Worm (Caenorhabditis elegans) whole organism, L4 larva: ENCODE measurements around the gene F42A10.5.

ENCODE experiments used
- F10B5.3 ChIP-seq: sonication (generic microtip); optimal IDR thresholded peaks from 2 replicates; lab custom pipeline; 2016; ENCODE audit warnings: mild to moderate bottlenecking, missing genetic modification characterization, missing compliant biosample characterization
- F26F4.8 ChIP-seq: fragments of 200-800 bp; sonication (Bioruptor generic); conservative IDR thresholded peaks from 2 replicates; pipeline ENCODE4 v1.3.6; 2022; ENCODE audit warnings: missing genetic modification characterization, missing compliant biosample characterization
- F37D6.2 ChIP-seq: sonication (generic microtip); optimal IDR thresholded peaks from 2 replicates; lab custom pipeline; 2016; ENCODE audit warnings: mild to moderate bottlenecking, missing genetic modification characterization, missing compliant biosample characterization
- F49E8.2 ChIP-seq: sonication (generic microtip); optimal IDR thresholded peaks from 2 replicates; lab custom pipeline; 2016; ENCODE audit warnings: missing compliant biosample characterization, mild to moderate bottlenecking, missing genetic modification characterization, borderline replicate concordance
- T20F7.1 ChIP-seq: fragments of 200-800 bp; sonication (Bioruptor generic); optimal IDR thresholded peaks from 2 replicates; lab custom pipeline; 2018; ENCODE audit warnings: mild to moderate bottlenecking, missing genetic modification characterization, missing compliant biosample characterization
- T26A8.4 ChIP-seq: fragments of 200-800 bp; sonication (Bioruptor generic); IDR thresholded peaks from 2 replicates; pipeline ENCODE4 v1.3.6; 2022; ENCODE audit warnings: missing genetic modification characterization, missing compliant biosample characterization
- Y105C5A.15 ChIP-seq: fragments of 200-800 bp; sonication (Bioruptor generic); IDR thresholded peaks from 2 replicates; pipeline ENCODE4 v1.3.6; 2022; ENCODE audit warnings: missing genetic modification characterization, missing compliant biosample characterization
- ZK337.2 ChIP-seq: fragments of 200-800 bp; sonication (Bioruptor generic); IDR thresholded peaks from 2 replicates; pipeline ENCODE4 v1.3.6; 2022; ENCODE audit warnings: missing genetic modification reagents, missing genetic modification characterization, missing compliant biosample characterization
- aha-1 ChIP-seq: fragments of 150-350 bp; peaks from one replicate; lab custom pipeline; 2014; ENCODE audit warnings: missing biosample characterization, missing genetic modification characterization
- aly-2 ChIP-seq: sonication (generic microtip); optimal IDR thresholded peaks from 2 replicates; lab custom pipeline; 2018; ENCODE audit warnings: missing biosample characterization, missing genetic modification characterization
- arid-1 ChIP-seq: fragments of 200-800 bp; sonication (Bioruptor generic); conservative IDR thresholded peaks from 2 replicates; pipeline ENCODE4 v1.3.6; 2022; ENCODE audit warnings: missing genetic modification reagents, missing genetic modification characterization, missing compliant biosample characterization
- ceh-20 ChIP-seq: fragments of 200-800 bp; sonication (Bioruptor generic); IDR thresholded peaks from 2 replicates; pipeline ENCODE4 v1.3.6; 2022; ENCODE audit warnings: missing genetic modification reagents, missing genetic modification characterization, missing compliant biosample characterization
- ceh-32 ChIP-seq: sonication (generic microtip); optimal IDR thresholded peaks from 2 replicates; lab custom pipeline; 2016; ENCODE audit warnings: mild to moderate bottlenecking, missing genetic modification characterization, missing compliant biosample characterization; ENCODE audit not compliant: poor library complexity
- ceh-82 ChIP-seq: sonication (generic microtip); optimal IDR thresholded peaks from 2 replicates; lab custom pipeline; 2017; ENCODE audit warnings: missing biosample characterization, missing genetic modification characterization
- ces-1 ChIP-seq: fragments of 150-350 bp; sonication (generic microtip); optimal IDR thresholded peaks from 4 replicates; lab custom pipeline; 2014; ENCODE audit warnings: missing biosample characterization, missing genetic modification reagents, missing genetic modification characterization
- ctbp-1 ChIP-seq: fragments of 200-800 bp; sonication (Bioruptor generic); IDR thresholded peaks from 2 replicates; pipeline ENCODE4 v1.3.6; 2022; ENCODE audit warnings: missing genetic modification reagents, missing genetic modification characterization, missing compliant biosample characterization
- daf-12 ChIP-seq: fragments of 150-350 bp; optimal IDR thresholded peaks from 2 replicates; lab custom pipeline; 2014; ENCODE audit warnings: missing biosample characterization, missing genetic modification reagents, missing genetic modification characterization
- daf-8 ChIP-seq: fragments of 200-800 bp; sonication (Bioruptor generic); IDR thresholded peaks from 2 replicates; pipeline ENCODE4 v1.3.6; 2022; ENCODE audit warnings: missing genetic modification characterization, missing compliant biosample characterization
- dmd-8 ChIP-seq: fragments of 200-800 bp; sonication (Bioruptor generic); IDR thresholded peaks from 2 replicates; pipeline ENCODE4 v1.3.6; 2022; ENCODE audit warnings: missing genetic modification characterization, missing compliant biosample characterization
- fkh-10 ChIP-seq: fragments of 150-350 bp; optimal IDR thresholded peaks from 2 replicates; lab custom pipeline; 2014; ENCODE audit warnings: missing biosample characterization, missing genetic modification reagents, missing genetic modification characterization
- fos-1 ChIP-seq: fragments of 150-350 bp; optimal IDR thresholded peaks from 2 replicates; lab custom pipeline; 2014; ENCODE audit warnings: missing biosample characterization, missing genetic modification characterization
- gei-8 ChIP-seq: fragments of 200-800 bp; sonication (Bioruptor generic); optimal IDR thresholded peaks from 2 replicates; lab custom pipeline; 2018; ENCODE audit warnings: mild to moderate bottlenecking, missing genetic modification characterization, missing compliant biosample characterization
- hif-1 ChIP-seq, 2 experiments: sonication (generic microtip); optimal IDR thresholded peaks; 2 replicates each; lab custom pipeline; 2016 to 2017; ENCODE audit warnings: missing compliant biosample characterization in 2 of 2, missing genetic modification characterization in 2 of 2, missing genetic modification reagents in 2 of 2, missing genotype in 2 of 2, mild to moderate bottlenecking in 1 of 2
- hlh-30 ChIP-seq: sonication (generic microtip); optimal IDR thresholded peaks from 2 replicates; lab custom pipeline; 2017; ENCODE audit warnings: antibody characterized with exemption, mild to moderate bottlenecking, missing genetic modification characterization, missing compliant biosample characterization; ENCODE audit not compliant: insufficient read depth
- hmg-1.1 ChIP-seq: fragments of 200-800 bp; sonication (Bioruptor generic); IDR thresholded peaks from 2 replicates; pipeline ENCODE4 v1.3.6; 2022; ENCODE audit warnings: missing genetic modification reagents, missing genetic modification characterization, missing compliant biosample characterization
- lim-7 ChIP-seq: fragments of 200-800 bp; sonication (Bioruptor generic); IDR thresholded peaks from 2 replicates; pipeline ENCODE4 v1.3.6; 2022; ENCODE audit warnings: missing genetic modification characterization, missing compliant biosample characterization
- lin-13 ChIP-seq: fragments of 150-350 bp; optimal IDR thresholded peaks from 2 replicates; lab custom pipeline; 2014; ENCODE audit warnings: missing biosample characterization, missing genetic modification reagents, missing genetic modification characterization
- lin-29 ChIP-seq: fragments of 200-800 bp; sonication (Bioruptor generic); IDR thresholded peaks from 2 replicates; pipeline ENCODE4 v1.3.6; 2022; ENCODE audit warnings: missing genetic modification reagents, missing genetic modification characterization, missing compliant biosample characterization
- lin-38 ChIP-seq: fragments of 200-800 bp; sonication (Bioruptor generic); IDR thresholded peaks from 2 replicates; pipeline ENCODE4 v1.3.6; 2022; ENCODE audit warnings: missing genetic modification reagents, missing genetic modification characterization, missing compliant biosample characterization
- lsy-2 ChIP-seq, 2 experiments: fragments of 150-350 bp in 1 of 2; sonication (generic microtip) in 1 of 2; optimal IDR thresholded peaks; 2 replicates each; lab custom pipeline; 2014 to 2017; ENCODE audit warnings: missing biosample characterization in 2 of 2, missing genetic modification characterization in 2 of 2
- mdl-1 ChIP-seq, 2 experiments: fragments of 150-350 bp in 1 of 2; sonication (generic microtip) in 1 of 2; optimal IDR thresholded peaks; 2 replicates each; lab custom pipeline; 2014 to 2017; ENCODE audit warnings: missing biosample characterization in 2 of 2, missing genetic modification characterization in 2 of 2
- mdt-29 ChIP-seq: fragments of 200-800 bp; sonication (Bioruptor generic); IDR thresholded peaks from 2 replicates; pipeline ENCODE4 v1.3.6; 2022; ENCODE audit warnings: missing genetic modification reagents, missing genetic modification characterization, missing compliant biosample characterization
- mep-1 ChIP-seq: fragments of 150-350 bp; sonication (generic microtip); optimal IDR thresholded peaks from 3 replicates; lab custom pipeline; 2014; ENCODE audit warnings: missing biosample characterization, missing genetic modification characterization
- mxl-2 ChIP-seq: fragments of 200-800 bp; sonication (Bioruptor generic); conservative IDR thresholded peaks from 2 replicates; pipeline ENCODE4 v1.3.6; 2022; ENCODE audit warnings: missing genetic modification reagents, missing genetic modification characterization, missing compliant biosample characterization
- mxl-3 ChIP-seq: fragments of 200-800 bp; sonication (Bioruptor generic); optimal IDR thresholded peaks from 2 replicates; lab custom pipeline; 2018; ENCODE audit warnings: mild to moderate bottlenecking, missing genetic modification characterization, missing compliant biosample characterization
- nhr-25 ChIP-seq: sonication (generic microtip); optimal IDR thresholded peaks from 2 replicates; lab custom pipeline; 2017; ENCODE audit warnings: missing genetic modification characterization, mild to moderate bottlenecking, missing compliant biosample characterization, antibody characterized with exemption, moderate library complexity, borderline replicate concordance; ENCODE audit not compliant: insufficient read depth
- nhr-28 ChIP-seq: fragments of 150-350 bp; optimal IDR thresholded peaks from 2 replicates; lab custom pipeline; 2014; ENCODE audit warnings: missing biosample characterization, missing genetic modification characterization
- nhr-42 ChIP-seq: fragments of 200-800 bp; sonication (Bioruptor generic); IDR thresholded peaks from 2 replicates; pipeline ENCODE4 v1.3.6; 2022; ENCODE audit warnings: missing genetic modification characterization, missing compliant biosample characterization
- nhr-48 ChIP-seq: sonication (generic microtip); optimal IDR thresholded peaks from 2 replicates; lab custom pipeline; 2016; ENCODE audit warnings: mild to moderate bottlenecking, missing genetic modification characterization, missing compliant biosample characterization
- nhr-77 ChIP-seq: fragments of 150-350 bp; optimal IDR thresholded peaks from 2 replicates; lab custom pipeline; 2014; ENCODE audit warnings: missing biosample characterization, missing genetic modification characterization
- php-3 ChIP-seq: fragments of 200-800 bp; sonication (Bioruptor generic); IDR thresholded peaks from 2 replicates; pipeline ENCODE4 v1.3.6; 2022; ENCODE audit warnings: missing genetic modification reagents, missing genetic modification characterization, missing compliant biosample characterization
- rbr-2 ChIP-seq: sonication (generic microtip); optimal IDR thresholded peaks from 2 replicates; lab custom pipeline; 2016; ENCODE audit warnings: missing genotype, missing genetic modification characterization, missing compliant biosample characterization
- sdz-12 ChIP-seq: fragments of 200-800 bp; sonication (Bioruptor generic); optimal IDR thresholded peaks from 2 replicates; lab custom pipeline; 2018; ENCODE audit warnings: mild to moderate bottlenecking, missing genetic modification characterization, missing compliant biosample characterization
- set-16 ChIP-seq: fragments of 200-800 bp; sonication (Bioruptor generic); IDR thresholded peaks from 2 replicates; pipeline ENCODE4 v1.3.6; 2022; ENCODE audit warnings: missing genetic modification reagents, missing genetic modification characterization, missing compliant biosample characterization
- snpc-1.2 ChIP-seq: fragments of 200-800 bp; sonication (Bioruptor generic); IDR thresholded peaks from 2 replicates; pipeline ENCODE4 v1.3.6; 2022; ENCODE audit warnings: missing genetic modification reagents, missing genetic modification characterization, missing compliant biosample characterization
- spr-3 ChIP-seq: fragments of 200-800 bp; sonication (Bioruptor generic); optimal IDR thresholded peaks from 2 replicates; lab custom pipeline; 2018; ENCODE audit warnings: mild to moderate bottlenecking, missing genetic modification characterization, missing compliant biosample characterization
- tag-97 ChIP-seq: fragments of 200-800 bp; sonication (Bioruptor generic); IDR thresholded peaks from 2 replicates; pipeline ENCODE4 v1.3.6; 2022; ENCODE audit warnings: missing genetic modification characterization, missing compliant biosample characterization
- tra-1 ChIP-seq: fragments of 200-800 bp; sonication (Bioruptor generic); IDR thresholded peaks from 2 replicates; pipeline ENCODE4 v1.3.6; 2022; ENCODE audit warnings: missing genetic modification reagents, missing genetic modification characterization, missing compliant biosample characterization
- unc-130 ChIP-seq: sonication (generic microtip); optimal IDR thresholded peaks from 2 replicates; lab custom pipeline; 2016; ENCODE audit warnings: missing genetic modification reagents, missing genetic modification characterization, missing compliant biosample characterization
- zag-1 ChIP-seq: fragments of 150-350 bp; optimal IDR thresholded peaks from 2 replicates; lab custom pipeline; 2014; ENCODE audit warnings: missing biosample characterization, missing genetic modification characterization
- zfp-3 ChIP-seq: fragments of 200-800 bp; sonication (Bioruptor generic); conservative IDR thresholded peaks from 2 replicates; pipeline ENCODE4 v1.3.6; 2022; ENCODE audit warnings: missing genetic modification reagents, missing genetic modification characterization, missing compliant biosample characterization
- zip-2 ChIP-seq: fragments of 150-350 bp; optimal IDR thresholded peaks from 2 replicates; lab custom pipeline; 2014; ENCODE audit warnings: missing biosample characterization, missing genetic modification characterization

Gene F42A10.5

DNA sequence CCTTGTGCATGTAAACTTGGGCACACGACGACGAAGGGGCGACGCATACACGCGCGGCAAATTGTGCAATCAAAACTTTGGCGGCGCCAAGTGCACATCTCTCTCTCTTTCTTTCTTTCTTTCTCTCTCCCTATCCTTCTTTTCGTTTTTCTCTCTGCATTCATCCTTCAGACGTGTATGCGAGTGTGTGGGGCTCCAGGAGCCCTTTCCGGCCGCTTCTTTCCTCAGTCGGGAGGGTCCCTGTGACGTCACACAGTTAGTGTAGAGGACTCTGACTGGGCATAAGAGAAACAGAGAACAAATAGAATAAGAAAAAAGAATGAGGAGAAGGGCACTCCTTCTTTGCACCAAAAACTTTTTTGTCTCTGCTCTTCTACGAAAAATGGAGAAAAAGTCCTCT, 35.8 kb downstream of the F42A10.5 start:
- TF ChIP-seq snpc-1.2 (GFP tag; lab: Robert Waterston, UW) (no peak), dmd-8 (GFP tag; lab: Robert Waterston, UW) (no peak), nhr-48 (tag; lab: Kevin White, UChicago) (peak; percentile 10), aha-1 (tag; lab: Kevin White, UChicago) (peak; percentile 85), lin-29 (no peak), T26A8.4 (GFP tag; lab: Robert Waterston, UW) (no peak), nhr-28 (tag; lab: Kevin White, UChicago) (no peak), tra-1 (GFP tag; lab: Robert Waterston, UW) (peak; percentile 72; the same call in 1 of the 2 replicates), nhr-25 (no peak), ceh-20 (GFP tag; lab: Robert Waterston, UW) (0 out of 2 replicates have a peak, but pooled peaks have one; percentile 51), mdl-1 (tag; optimal IDR thresholded peaks at IDR 0.05; lab: Kevin White, UChicago) (peak; percentile 29 to 58), lim-7 (GFP tag; lab: Robert Waterston, UW) (no peak), zip-2 (tag; lab: Kevin White, UChicago) (no peak), mxl-2 (GFP tag; lab: Robert Waterston, UW) (no peak), php-3 (GFP tag; lab: Robert Waterston, UW) (no peak), fos-1 (tag; lab: Kevin White, UChicago) (no peak), tag-97 (GFP tag; lab: Robert Waterston, UW) (no peak), set-16 (GFP tag; lab: Robert Waterston, UW) (peak; percentile 75), lsy-2 (tag; optimal IDR thresholded peaks at IDR 0.05; lab: Kevin White, UChicago) (peak; percentile 60 to 77), arid-1 (no peak), hlh-30 (tag; lab: Kevin White, UChicago) (peak; percentile 62), hif-1 (tag; optimal IDR thresholded peaks at IDR 0.05; lab: Kevin White, UChicago) (peak in 1 of 2 experiments; percentile 61), ceh-32 (tag; lab: Kevin White, UChicago) (no peak), daf-12 (tag; lab: Kevin White, UChicago) (no peak), zfp-3 (GFP tag; lab: Robert Waterston, UW) (no peak), hmg-1.1 (peak; percentile 64), F26F4.8 (GFP tag; lab: Robert Waterston, UW) (no peak), daf-8 (GFP tag; lab: Robert Waterston, UW) (no peak), Y105C5A.15 (GFP tag; lab: Robert Waterston, UW) (no peak), ZK337.2 (GFP tag; lab: Robert Waterston, UW) (no peak), sdz-12 (GFP tag; lab: Kevin White, UChicago) (no peak), F37D6.2 (tag; lab: Kevin White, UChicago) (peak; percentile 73), gei-8 (GFP tag; lab: Kevin White, UChicago) (no peak), T20F7.1 (GFP tag; lab: Kevin White, UChicago) (no peak), unc-130 (GFP tag; lab: Kevin White, UChicago) (no peak), nhr-42 (no peak), mep-1 (peak; percentile 79), rbr-2 (tag; lab: Kevin White, UChicago) (peak; percentile 80), lin-38 (GFP tag; lab: Robert Waterston, UW) (no peak), fkh-10 (GFP tag; lab: Kevin White, UChicago) (peak; percentile 86), ctbp-1 (GFP tag; lab: Robert Waterston, UW) (peak; percentile 91), spr-3 (no peak), F49E8.2 (no peak), ces-1 (peak; percentile 10), mdt-29 (no peak), ceh-82 (tag; lab: Kevin White, UChicago) (no peak), aly-2 (tag; lab: Kevin White, UChicago) (no peak), nhr-77 (tag; lab: Kevin White, UChicago) (no peak), zag-1 (peak; percentile 40), mxl-3 (GFP tag; lab: Kevin White, UChicago) (peak; percentile 4), lin-13 (GFP tag; lab: Kevin White, UChicago) (peak; percentile 5), F10B5.3 (no peak)
